Worm (Caenorhabditis elegans) whole organism, L1 larva: ENCODE data around the gene tofu-7.

Source experiments
- aly-2 ChIP-seq: fragments of 150-350 bp; optimal IDR thresholded peaks from 2 replicates; lab custom pipeline; 2014; ENCODE audit warnings: missing biosample characterization, missing genetic modification characterization
- ama-1 ChIP-seq: fragments of 150-350 bp; optimal IDR thresholded peaks from 2 replicates; lab custom pipeline; 2014
- ceh-82 ChIP-seq, 3 experiments: fragments of 150-350 bp in 1 of 3; sonication (generic microtip) in 2 of 3; optimal IDR thresholded peaks; 2 replicates each; lab custom pipeline; 2014 to 2017; ENCODE audit warnings: missing biosample characterization in 3 of 3, missing genetic modification characterization in 3 of 3
- lsy-2 ChIP-seq, 2 experiments: fragments of 150-350 bp; optimal IDR thresholded peaks; 2 replicates each; lab custom pipeline; 2014; ENCODE audit warnings: missing biosample characterization in 2 of 2, missing genetic modification characterization in 2 of 2
- mab-9 ChIP-seq: fragments of 200-800 bp; sonication (Bioruptor generic); IDR thresholded peaks from 2 replicates; pipeline ENCODE4 v1.3.6; 2022; ENCODE audit warnings: missing genetic modification reagents, missing genetic modification characterization, missing compliant biosample characterization
- mdl-1 ChIP-seq, 2 experiments: fragments of 150-350 bp; optimal IDR thresholded peaks; 2 replicates each; lab custom pipeline; 2014 to 2017; ENCODE audit warnings: missing biosample characterization in 2 of 2, missing genetic modification characterization in 2 of 2, inconsistent platforms in 1 of 2
- nhr-11 ChIP-seq: fragments of 150-350 bp; optimal IDR thresholded peaks from 2 replicates; lab custom pipeline; 2014; ENCODE audit warnings: missing biosample characterization, missing genetic modification characterization
- nhr-77 ChIP-seq: fragments of 150-350 bp; optimal IDR thresholded peaks from 2 replicates; lab custom pipeline; 2014; ENCODE audit warnings: missing biosample characterization, missing genetic modification characterization
- nhr-90 ChIP-seq: sonication (generic microtip); optimal IDR thresholded peaks from 2 replicates; lab custom pipeline; 2016; ENCODE audit warnings: mild to moderate bottlenecking, missing genetic modification characterization, missing compliant biosample characterization; ENCODE audit not compliant: poor library complexity
- pqm-1 ChIP-seq: sonication (generic microtip); optimal IDR thresholded peaks from 3 replicates; lab custom pipeline; 2017; ENCODE audit warnings: missing biosample characterization, missing genetic modification characterization
- unc-62 ChIP-seq: fragments of 150-350 bp; optimal IDR thresholded peaks from 2 replicates; lab custom pipeline; 2014; ENCODE audit warnings: missing biosample characterization, missing genetic modification reagents, missing genetic modification characterization
- zag-1 ChIP-seq: fragments of 150-350 bp; optimal IDR thresholded peaks from 2 replicates; lab custom pipeline; 2014; ENCODE audit warnings: missing biosample characterization, missing genetic modification characterization

DNA sequence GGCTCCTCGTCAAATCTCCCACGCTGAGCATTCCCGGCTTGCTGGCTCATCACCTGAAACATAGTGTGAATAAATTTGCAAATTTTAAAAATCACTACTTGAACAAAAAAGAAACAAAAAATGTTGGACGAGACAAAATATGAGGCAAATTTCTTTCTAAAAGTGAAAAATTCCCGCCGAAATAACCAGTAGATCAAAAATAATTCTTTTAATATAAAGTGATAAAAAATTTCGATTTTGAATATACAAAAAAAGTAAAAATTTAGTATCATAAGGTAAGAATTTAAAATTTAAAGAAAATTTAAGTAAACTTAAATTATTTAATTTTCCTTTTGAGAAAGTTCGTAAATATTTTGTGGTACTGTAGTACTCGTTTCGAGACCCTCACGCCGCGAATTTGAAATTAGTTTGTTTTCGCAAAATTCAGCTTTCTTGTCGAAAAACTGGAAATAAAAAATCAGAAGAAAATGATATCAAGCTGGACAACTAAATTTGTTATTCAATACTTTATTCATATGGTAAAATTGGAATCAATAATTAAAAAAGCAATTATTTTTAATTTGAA lies 24.2 kb downstream of the tofu-7 start, which contains the start of gene egg-2:
- TF ChIP-seq nhr-11 (tag; lab: Kevin White, UChicago) = no peak
- TF ChIP-seq ama-1 = no peak
- TF ChIP-seq zag-1 = no peak
- no peak for TF ChIP-seq lsy-2 (tag; optimal IDR thresholded peaks at IDR 0.05; lab: Kevin White, UChicago)
- TF ChIP-seq nhr-77 = no peak
- no peak for TF ChIP-seq ceh-82 (tag; optimal IDR thresholded peaks at IDR 0.05; lab: Kevin White, UChicago)
- TF ChIP-seq unc-62 (GFP tag; lab: Kevin White, UChicago) = no peak
- TF ChIP-seq nhr-90 (tag; lab: Kevin White, UChicago) = no peak
- TF ChIP-seq pqm-1 (tag; lab: Kevin White, UChicago) = no peak
- no peak for TF ChIP-seq aly-2 (tag; lab: Kevin White, UChicago)
- TF ChIP-seq mab-9 (GFP tag; lab: Robert Waterston, UW) = no peak
- no peak for TF ChIP-seq mdl-1 (tag; optimal IDR thresholded peaks at IDR 0.05; lab: Kevin White, UChicago)
